Fruit fly (Drosophila melanogaster): ENCODE data around the gene CG4842.

DNA sequence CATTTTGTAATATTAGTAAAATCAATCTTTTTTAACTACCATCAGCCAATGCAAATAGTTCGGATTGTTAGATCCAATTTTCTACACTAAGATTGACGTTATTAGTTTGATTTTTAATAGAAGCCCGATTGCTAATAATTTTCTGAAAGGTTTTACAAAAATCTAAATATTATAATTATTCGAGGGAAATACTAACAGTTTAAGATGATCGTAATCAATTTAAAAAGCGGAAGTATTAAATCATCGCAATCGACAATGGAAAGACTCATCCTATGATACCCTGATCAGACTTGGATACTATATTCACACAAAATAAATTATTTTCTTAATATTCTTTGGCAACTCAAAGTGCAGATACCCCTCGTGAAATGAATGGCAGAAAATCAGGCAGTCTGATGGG, 10.3 kb upstream of the CG4842 start:
- no peak for TF ChIP-seq CG8478 (optimal IDR thresholded peaks at IDR 0.05)
- TF ChIP-seq CTCF (optimal IDR thresholded peaks at IDR 0.05) = no peak

Measured in S2 (cell line).